Worm (Caenorhabditis elegans): Measurements from ENCODE around the gene mpk-1.

mpk-1 gene

DNA sequence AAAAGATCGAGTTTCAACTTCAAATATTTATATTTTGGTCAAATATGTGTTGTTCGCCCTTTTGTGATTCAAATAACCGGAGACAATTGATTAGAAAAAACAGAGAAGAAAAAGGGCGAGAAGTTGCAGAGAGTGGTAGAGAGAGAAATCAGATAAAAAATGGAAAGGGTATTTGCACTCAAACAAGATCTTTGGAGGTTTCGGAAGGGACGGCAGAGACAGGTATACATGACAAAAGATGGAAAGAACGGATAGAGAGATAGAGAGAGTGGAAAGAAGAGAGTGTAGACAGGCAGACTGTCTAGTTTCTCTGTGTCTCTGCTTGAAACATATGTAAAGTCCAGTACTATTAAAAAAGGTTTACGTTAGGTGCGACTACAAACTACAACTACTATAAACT lies 8.3 kb upstream of the mpk-1 start (continued):
- peak; percentile 27; the same call in 1 of the 2 replicates for TF ChIP-seq hmg-1.1 (GFP tag; IDR thresholded peaks at IDR 0.05)
- TF ChIP-seq mdt-29 (GFP tag; IDR thresholded peaks at IDR 0.05), result no peak
- TF ChIP-seq dmd-6 (GFP tag; IDR thresholded peaks at IDR 0.05), result peak; percentile 40
- TF ChIP-seq nhr-6 (tag; optimal IDR thresholded peaks at IDR 0.05), result no peak
- 0 out of 2 replicates have a peak, but pooled peaks have one; percentile 40 for TF ChIP-seq ctbp-1 (GFP tag; IDR thresholded peaks at IDR 0.05)
- no peak for TF ChIP-seq lin-38 (GFP tag; IDR thresholded peaks at IDR 0.05)
- TF ChIP-seq egl-43 (GFP tag; IDR thresholded peaks at IDR 0.05), result no peak
- TF ChIP-seq nhr-25 (tag; optimal IDR thresholded peaks at IDR 0.05; ENCODE audit: borderline replicate concordance, insufficient read depth), result peak; percentile 59
- TF ChIP-seq Y105C5A.15 (GFP tag; IDR thresholded peaks at IDR 0.05), result no peak
- TF ChIP-seq pqm-1 (tag; optimal IDR thresholded peaks at IDR 0.05), result no peak
- TF ChIP-seq lin-29 (GFP tag; IDR thresholded peaks at IDR 0.05), result no peak
- TF ChIP-seq lin-13 (GFP tag; optimal IDR thresholded peaks at IDR 0.05), result peak; percentile 89
- TF ChIP-seq duxl-1 (tag; optimal IDR thresholded peaks at IDR 0.05; ENCODE audit: poor library complexity), result no peak

ce11 chrIII:4234642-4235295 lies 6.9 kb upstream of the mpk-1 start:
- TF ChIP-seq ZK546.5 (tag; optimal IDR thresholded peaks at IDR 0.05) (no peak), fos-1 (tag; optimal IDR thresholded peaks at IDR 0.05) (no peak), pha-4 (GFP tag; IDR thresholded peaks at IDR 0.05) (no peak), pha-4 (tag; optimal IDR thresholded peaks at IDR 0.05) (no peak), nhr-48 (tag; optimal IDR thresholded peaks at IDR 0.05) (no peak), lin-15B (tag; optimal IDR thresholded peaks at IDR 0.05) (no peak), daf-19 (GFP tag; conservative IDR thresholded peaks at IDR 0.05) (no peak), lir-3 (tag; optimal IDR thresholded peaks at IDR 0.05) (no peak), F26F4.8 (GFP tag; conservative IDR thresholded peaks at IDR 0.05) (no peak), daf-12 (tag; optimal IDR thresholded peaks at IDR 0.05) (no peak), ceh-32 (tag; optimal IDR thresholded peaks at IDR 0.05; ENCODE audit: poor library complexity) (no peak), D1046.2 (GFP tag; IDR thresholded peaks at IDR 0.05) (no peak), mep-1 (tag; optimal IDR thresholded peaks at IDR 0.05) (no peak), snpc-4 (tag; optimal IDR thresholded peaks at IDR 0.05) (no peak), ama-1 (optimal IDR thresholded peaks at IDR 0.05) (no peak), egl-43 (GFP tag; IDR thresholded peaks at IDR 0.05) (no peak), php-3 (GFP tag; IDR thresholded peaks at IDR 0.05) (no peak)

- TF ChIP-seq aha-1 (tag) (peak; percentile 90), mxl-2 (GFP tag; conservative IDR thresholded peaks at IDR 0.05) (no peak), lir-3 (tag; optimal IDR thresholded peaks at IDR 0.05) (no peak), lin-1 (GFP tag; IDR thresholded peaks at IDR 0.05) (no peak)
Measured at ce11 chrIII:4232811-4233269, 4.9 kb upstream of the mpk-1 start, which contains the start of gene nhr-20. nhr-20 (minus strand) TSS chrIII:4233219.

DNA sequence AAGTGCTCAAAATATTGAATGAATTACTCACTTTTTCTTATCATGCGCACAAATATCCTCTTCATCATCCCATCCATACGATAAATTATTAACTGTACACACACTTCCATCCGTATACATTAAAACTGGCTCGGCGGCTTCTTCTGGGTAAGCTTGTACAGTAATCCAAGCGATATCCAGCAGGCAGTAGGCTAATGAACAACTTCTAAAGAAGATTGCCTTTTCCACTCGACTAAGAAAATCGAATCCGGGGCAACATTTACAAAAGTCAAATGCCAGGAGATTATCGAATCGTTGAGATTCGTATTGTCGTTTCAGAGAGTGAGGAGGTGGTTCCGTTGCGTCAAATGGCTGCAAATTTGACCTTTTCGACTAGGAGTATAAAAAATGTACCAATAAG lies 3.5 kb upstream of the mpk-1 start:
- TF ChIP-seq unc-62 (GFP tag; optimal IDR thresholded peaks at IDR 0.05 in 1 of 2) (peak in 1 of 2 experiments; percentile 93), unc-62 (tag; optimal IDR thresholded peaks at IDR 0.05) (no peak), ZK546.5 (tag; optimal IDR thresholded peaks at IDR 0.05) (no peak)

DNA sequence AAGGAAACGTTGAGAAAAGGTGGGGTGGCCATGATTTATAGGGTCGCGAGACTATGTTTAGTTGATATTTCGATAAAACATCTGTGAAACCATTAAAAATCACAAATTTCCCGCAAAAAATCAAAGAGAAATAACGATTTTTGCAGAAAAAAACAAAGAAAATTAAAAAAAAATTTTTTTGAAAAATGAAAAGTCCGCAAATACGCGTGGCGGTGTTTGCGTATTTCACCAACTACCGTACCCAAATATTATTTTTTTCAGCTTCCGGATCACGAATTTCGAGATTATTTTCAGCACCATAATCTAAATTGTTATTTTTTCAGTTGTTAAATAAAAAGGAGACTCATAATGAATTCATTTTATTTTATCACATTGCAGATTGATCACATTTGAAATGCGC lies 2.2 kb upstream of the mpk-1 start:
- TF ChIP-seq unc-130 (GFP tag; optimal IDR thresholded peaks at IDR 0.05) (peak; percentile 18), lsy-2 (tag; optimal IDR thresholded peaks at IDR 0.05) (peak in 1 of 2 experiments; percentile 27), egl-27 (tag; optimal IDR thresholded peaks at IDR 0.05) (no peak)
